Worm (Caenorhabditis elegans) whole organism, L3 larva: ENCODE results near the gene dcap-2.

Experiments used
- R02D3.7 ChIP-seq: fragments of 150-350 bp; optimal IDR thresholded peaks from 2 replicates; lab custom pipeline; 2014; ENCODE audit warnings: missing biosample characterization, missing genetic modification characterization
- ZK546.5 ChIP-seq: sonication (generic microtip); optimal IDR thresholded peaks from 2 replicates; lab custom pipeline; 2017; ENCODE audit warnings: missing biosample characterization, missing genetic modification characterization
- aly-2 ChIP-seq: fragments of 150-350 bp; optimal IDR thresholded peaks from 2 replicates; lab custom pipeline; 2014; ENCODE audit warnings: missing biosample characterization, missing genetic modification characterization
- ama-1 ChIP-seq: fragments of 150-350 bp; optimal IDR thresholded peaks from 2 replicates; lab custom pipeline; 2018
- ceh-16 ChIP-seq: sonication (generic microtip); optimal IDR thresholded peaks from 2 replicates; lab custom pipeline; 2017; ENCODE audit warnings: missing biosample characterization, missing genetic modification characterization
- ceh-28 ChIP-seq: fragments of 150-350 bp; optimal IDR thresholded peaks from 2 replicates; lab custom pipeline; 2014; ENCODE audit warnings: missing biosample characterization, missing genetic modification reagents, missing genetic modification characterization
- ceh-9 ChIP-seq: sonication (generic microtip); optimal IDR thresholded peaks from 2 replicates; lab custom pipeline; 2018; ENCODE audit warnings: missing biosample characterization, missing genetic modification characterization
- egl-27 ChIP-seq: sonication (generic microtip); optimal IDR thresholded peaks from 4 replicates; lab custom pipeline; 2017; ENCODE audit warnings: missing biosample characterization, missing genetic modification reagents, missing genetic modification characterization
- egl-5 ChIP-seq: fragments of 150-350 bp; optimal IDR thresholded peaks from 2 replicates; lab custom pipeline; 2017; ENCODE audit warnings: missing biosample characterization, missing genetic modification reagents, missing genetic modification characterization, inconsistent platforms
- elt-2 ChIP-seq: sonication (generic microtip); optimal IDR thresholded peaks from 2 replicates; lab custom pipeline; 2016; ENCODE audit warnings: missing genetic modification reagents, mild to moderate bottlenecking, missing genetic modification characterization, missing compliant biosample characterization
- elt-3 ChIP-seq, 3 experiments: fragments of 150-350 bp in 1 of 3; sonication (generic microtip) in 2 of 3; optimal IDR thresholded peaks; 2 replicates in 2 of 3; 4 replicates in 1 of 3; lab custom pipeline; 2014 to 2017; ENCODE audit warnings: missing biosample characterization in 3 of 3, missing genetic modification characterization in 3 of 3
- eor-1 ChIP-seq, 2 experiments: fragments of 150-350 bp; optimal IDR thresholded peaks; 2 replicates each; lab custom pipeline; 2014 to 2018; ENCODE audit warnings: missing biosample characterization in 2 of 2, missing genetic modification characterization in 2 of 2
- fkh-10 ChIP-seq: sonication (generic microtip); optimal IDR thresholded peaks from 2 replicates; lab custom pipeline; 2017; ENCODE audit warnings: missing biosample characterization, missing genetic modification reagents, missing genetic modification characterization
- fkh-2 ChIP-seq: fragments of 150-350 bp; optimal IDR thresholded peaks from 2 replicates; lab custom pipeline; 2014; ENCODE audit warnings: missing biosample characterization, missing genetic modification reagents, missing genetic modification characterization
- hmg-11 ChIP-seq: sonication (generic microtip); optimal IDR thresholded peaks from 2 replicates; lab custom pipeline; 2016; ENCODE audit warnings: missing genetic modification characterization, missing compliant biosample characterization
- lin-39 ChIP-seq: fragments of 150-350 bp; optimal IDR thresholded peaks from 2 replicates; lab custom pipeline; 2018; ENCODE audit warnings: missing biosample characterization, missing genetic modification reagents, missing genetic modification characterization
- lsy-12 ChIP-seq: sonication (generic microtip); optimal IDR thresholded peaks from 2 replicates; lab custom pipeline; 2016; ENCODE audit warnings: mild to moderate bottlenecking, missing genetic modification characterization, missing compliant biosample characterization
- nfya-1 ChIP-seq: sonication (generic microtip); optimal IDR thresholded peaks from 2 replicates; lab custom pipeline; 2017; ENCODE audit warnings: missing genetic modification characterization, mild to moderate bottlenecking, missing compliant biosample characterization, antibody characterized with exemption, moderate library complexity; ENCODE audit not compliant: insufficient read depth
- nhr-11 ChIP-seq: fragments of 150-350 bp; optimal IDR thresholded peaks from 2 replicates; lab custom pipeline; 2014; ENCODE audit warnings: missing biosample characterization, missing genetic modification characterization
- nhr-23 ChIP-seq: fragments of 150-350 bp; optimal IDR thresholded peaks from 2 replicates; lab custom pipeline; 2014; ENCODE audit warnings: missing biosample characterization, missing genetic modification reagents, missing genetic modification characterization
- nhr-237 ChIP-seq: fragments of 150-350 bp; optimal IDR thresholded peaks from 2 replicates; lab custom pipeline; 2014; ENCODE audit warnings: missing biosample characterization, missing genetic modification characterization
- nhr-28 ChIP-seq: fragments of 150-350 bp; optimal IDR thresholded peaks from 2 replicates; lab custom pipeline; 2014; ENCODE audit warnings: missing biosample characterization, missing genetic modification characterization
- nhr-43 ChIP-seq: sonication (generic microtip); optimal IDR thresholded peaks from 2 replicates; lab custom pipeline; 2016; ENCODE audit warnings: mild to moderate bottlenecking, missing genetic modification characterization, missing compliant biosample characterization; ENCODE audit not compliant: poor library complexity, severe bottlenecking
- nhr-67 ChIP-seq: fragments of 150-350 bp; optimal IDR thresholded peaks from 2 replicates; lab custom pipeline; 2014; ENCODE audit warnings: missing biosample characterization, missing genetic modification characterization
- pha-4 ChIP-seq: fragments of 150-350 bp; optimal IDR thresholded peaks from 2 replicates; lab custom pipeline; 2014; ENCODE audit warnings: missing biosample characterization, missing genetic modification reagents, missing genetic modification characterization
- sea-2 ChIP-seq: fragments of 150-350 bp; sonication (generic microtip); optimal IDR thresholded peaks from 4 replicates; lab custom pipeline; 2014; ENCODE audit warnings: missing biosample characterization, missing genetic modification reagents, missing genetic modification characterization
- tbx-2 ChIP-seq: sonication (generic microtip); optimal IDR thresholded peaks from 2 replicates; lab custom pipeline; 2016; ENCODE audit warnings: mild to moderate bottlenecking, missing genetic modification characterization, missing compliant biosample characterization
- unc-39 ChIP-seq: sonication (generic microtip); optimal IDR thresholded peaks from 4 replicates; lab custom pipeline; 2017; ENCODE audit warnings: missing biosample characterization, missing genetic modification characterization
- unc-62 ChIP-seq: fragments of 150-350 bp; sonication (generic microtip); optimal IDR thresholded peaks from 4 replicates; lab custom pipeline; 2014; ENCODE audit warnings: missing biosample characterization, missing genetic modification reagents, missing genetic modification characterization
- ztf-11 ChIP-seq: fragments of 150-350 bp; optimal IDR thresholded peaks from 2 replicates; lab custom pipeline; 2014; ENCODE audit warnings: missing biosample characterization, missing genetic modification characterization
- ztf-4 ChIP-seq: fragments of 150-350 bp; optimal IDR thresholded peaks from 2 replicates; lab custom pipeline; 2014; ENCODE audit warnings: missing biosample characterization, missing genetic modification characterization

The dcap-2 gene

DNA sequence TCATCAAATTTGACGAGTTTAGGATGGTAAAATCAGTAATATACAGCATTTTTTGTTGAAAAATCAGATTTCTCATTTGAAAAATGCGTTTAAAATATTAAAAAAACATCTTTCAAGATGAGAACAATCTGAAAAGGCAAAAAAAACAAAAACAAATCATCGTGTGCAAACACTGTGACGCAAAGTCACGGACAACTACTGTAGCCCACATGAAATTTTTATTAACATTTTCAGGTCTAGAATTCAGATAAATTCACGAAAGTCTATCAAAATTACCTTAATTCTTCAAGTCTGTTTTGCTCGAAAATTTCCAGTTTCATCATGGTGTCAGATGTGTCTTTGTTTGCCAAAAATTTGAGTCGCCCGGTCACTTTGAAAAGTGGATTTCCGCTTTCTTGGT lies 17.2 kb upstream of the dcap-2 start:
- TF ChIP-seq ztf-4 (no peak), ceh-9 (tag; lab: Kevin White, UChicago) (no peak), elt-2 (tag; lab: Kevin White, UChicago) (no peak), ceh-16 (tag; lab: Kevin White, UChicago) (no peak), R02D3.7 (tag; lab: Kevin White, UChicago) (no peak), nhr-43 (no peak), nfya-1 (no peak), nhr-67 (tag; lab: Kevin White, UChicago) (no peak), ZK546.5 (tag; lab: Kevin White, UChicago) (no peak), egl-5 (no peak), pha-4 (tag; lab: Kevin White, UChicago) (no peak), fkh-2 (no peak), nhr-28 (tag; lab: Kevin White, UChicago) (no peak), aly-2 (tag; lab: Kevin White, UChicago) (no peak), fkh-10 (no peak), egl-27 (tag; lab: Kevin White, UChicago) (no peak), lin-39 (tag; lab: Kevin White, UChicago) (no peak)

ce11 chrIV:13525223-13525622 lies 3.6 kb upstream of the dcap-2 start:
- TF ChIP-seq lin-39 (tag; lab: Kevin White, UChicago): no peak
- peak; percentile 87 for TF ChIP-seq nfya-1
- no peak for TF ChIP-seq nhr-23 (tag; lab: Kevin White, UChicago)

DNA sequence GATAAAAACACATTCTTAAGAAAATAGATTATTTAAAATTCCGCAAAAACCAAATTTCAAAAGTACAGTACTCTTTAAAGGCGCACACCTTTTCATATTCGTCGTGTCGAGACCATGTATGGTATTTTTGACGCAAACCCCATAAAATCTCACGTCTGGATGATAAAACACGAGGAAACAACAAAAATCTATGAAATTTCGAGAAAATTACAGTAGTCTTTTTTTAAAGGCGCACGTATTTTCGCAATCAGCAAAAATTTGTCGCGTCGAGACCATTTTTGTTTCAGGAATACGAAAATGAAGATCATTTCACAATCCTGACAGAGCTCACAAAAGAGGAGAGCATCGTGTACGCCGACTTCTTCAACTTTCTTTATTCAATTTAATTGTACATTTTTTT lies 8.7 kb downstream of the dcap-2 start:
- TF ChIP-seq unc-62 (no peak), ztf-11 (tag; lab: Kevin White, UChicago) (no peak), elt-3 (tag; optimal IDR thresholded peaks at IDR 0.05; lab: Kevin White, UChicago) (no peak), ztf-4 (no peak), nhr-237 (tag; lab: Kevin White, UChicago) (no peak), ZK546.5 (tag; lab: Kevin White, UChicago) (no peak), ama-1 (lab: Kevin White, UChicago) (peak; percentile 11), egl-5 (no peak), unc-39 (tag; lab: Kevin White, UChicago) (no peak)

DNA sequence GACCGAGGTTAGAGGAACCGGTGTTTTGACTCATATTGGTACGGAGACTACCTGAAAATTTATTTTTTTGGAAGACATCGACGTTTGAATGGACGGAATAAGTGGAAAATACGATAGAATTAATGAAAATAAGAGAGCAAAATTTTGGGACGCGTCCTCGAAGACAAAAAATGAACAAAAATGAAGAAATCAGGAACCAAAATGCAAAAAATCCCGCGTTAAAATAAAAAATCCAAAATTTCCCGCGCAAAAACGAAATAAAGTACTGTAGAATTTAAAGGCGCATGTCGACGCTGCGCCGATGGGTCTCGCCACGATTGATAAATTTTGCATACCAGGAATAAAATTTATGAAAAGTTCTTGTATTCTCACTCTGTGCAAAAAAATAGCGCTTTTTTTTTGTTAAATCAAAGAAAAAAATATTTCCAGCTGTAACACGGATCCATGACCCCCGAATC lies 9.5 kb downstream of the dcap-2 start, which contains the start of gene puf-3:
puf-3 (minus strand) TSS at position 51 of the 458 bp plus-strand sequence.
- TF ChIP-seq nhr-11 (tag; lab: Kevin White, UChicago) (no peak), ceh-28 (tag; lab: Kevin White, UChicago) (no peak), ceh-16 (tag; lab: Kevin White, UChicago) (no peak), unc-62 (no peak), egl-5 (no peak)

- TF ChIP-seq nhr-23 (tag; lab: Kevin White, UChicago): no peak
- no peak for TF ChIP-seq lsy-12
- TF ChIP-seq aly-2 (tag; lab: Kevin White, UChicago): no peak
- no peak for TF ChIP-seq ama-1 (lab: Kevin White, UChicago)
- TF ChIP-seq tbx-2: no peak
- no peak for TF ChIP-seq sea-2 (GFP tag; lab: Kevin White, UChicago)
- no peak for TF ChIP-seq hmg-11 (tag; lab: Kevin White, UChicago)
- no peak for TF ChIP-seq fkh-10
- no peak for TF ChIP-seq lin-39 (tag; lab: Kevin White, UChicago)
- no peak for TF ChIP-seq elt-3 (tag; optimal IDR thresholded peaks at IDR 0.05; lab: Kevin White, UChicago)
- no peak for TF ChIP-seq nhr-43
Measured at ce11 chrIV:13510049-13510448, 11.6 kb downstream of the dcap-2 start.

DNA sequence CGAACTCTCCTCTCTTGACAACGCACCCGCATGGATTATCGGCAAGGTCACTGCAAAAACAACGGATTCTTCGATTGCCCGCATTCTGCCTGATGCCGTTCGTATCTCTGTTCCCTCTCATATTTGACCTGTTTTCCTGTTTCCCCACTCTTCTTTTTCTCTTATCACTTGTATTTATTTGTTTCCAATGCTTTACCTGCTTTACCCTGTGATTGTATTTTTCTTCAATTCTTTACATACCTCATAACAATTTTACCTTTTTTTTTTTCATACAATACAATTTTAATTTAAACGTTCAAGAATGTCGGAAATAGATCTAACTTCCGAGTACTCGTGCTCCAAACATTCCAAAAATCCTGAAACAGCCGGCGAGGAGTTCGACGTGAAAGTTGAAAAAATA lies 12.7 kb downstream of the dcap-2 start, which contains the start of gene afmd-2:
afmd-2 (plus strand) TSS at position 301 of the 400 bp plus-strand sequence.
- TF ChIP-seq pha-4 (tag; lab: Kevin White, UChicago): peak; percentile 30
- TF ChIP-seq eor-1 (tag; optimal IDR thresholded peaks at IDR 0.05; lab: Kevin White, UChicago): no peak
- TF ChIP-seq, all 47 proteins: peak for 1
